Fruit fly (Drosophila melanogaster): ENCODE measurements around the gene Rheb.

Gene Rheb

DNA sequence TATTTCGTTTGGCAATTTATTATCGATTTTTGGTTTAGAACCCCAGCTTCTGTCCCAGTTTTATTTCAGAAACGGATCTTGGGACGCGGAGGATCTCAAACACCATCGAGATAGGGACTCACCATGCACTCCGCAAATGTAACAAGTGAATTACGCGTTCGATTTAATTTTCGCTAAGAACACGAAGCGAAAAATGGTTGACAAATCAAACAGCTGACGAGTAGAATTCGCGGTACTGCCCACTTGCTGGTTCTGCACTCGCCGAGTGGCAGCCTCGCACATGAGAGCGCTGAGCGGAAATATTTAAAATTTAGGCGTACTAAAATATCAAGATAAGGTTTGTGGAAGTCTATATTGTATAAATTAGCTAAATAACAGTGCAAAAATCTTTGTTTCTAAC is 5.3 kb upstream of the Rheb start, which contains the start of gene Pi4KIIalpha (continued):
- TF ChIP-seq CG10267 (tag; optimal IDR thresholded peaks at IDR 0.05) (no peak), CG7839 (tag; optimal IDR thresholded peaks at IDR 0.05) (no peak), insv (GFP tag; optimal IDR thresholded peaks at IDR 0.05) (peak in 1 of 2 experiments; percentile 15), Fer3 (tag; optimal IDR thresholded peaks at IDR 0.05) (no peak), Myb (GFP tag; optimal IDR thresholded peaks at IDR 0.05) (peak; percentile 10), bowl (GFP tag; IDR thresholded peaks at IDR 0.05) (no peak), Deaf1 (tag; optimal IDR thresholded peaks at IDR 0.05) (no peak), crol (GFP tag; IDR thresholded peaks at IDR 0.05) (0 out of 2 replicates have a peak, but pooled peaks have one; percentile 1), Adf1 (GFP tag; IDR thresholded peaks at IDR 0.05) (no peak), Oli (tag; optimal IDR thresholded peaks at IDR 0.05) (no peak), CG17829 (tag; optimal IDR thresholded peaks at IDR 0.05) (no peak), YL-1 (GFP tag; optimal IDR thresholded peaks at IDR 0.05) (peak; percentile 14), pnt (GFP tag; optimal IDR thresholded peaks at IDR 0.05) (no peak), CG9817 (tag; optimal IDR thresholded peaks at IDR 0.05) (no peak), CG15479 (GFP tag; optimal IDR thresholded peaks at IDR 0.05) (no peak), amos (GFP tag; IDR thresholded peaks at IDR 0.05; ENCODE audit: partially characterized antibody) (peak; percentile 25; the same call in 1 of the 2 replicates), Trl (optimal IDR thresholded peaks at IDR 0.05) (no peak), Trl (GFP tag; optimal IDR thresholded peaks at IDR 0.05) (no peak), da (GFP tag; optimal IDR thresholded peaks at IDR 0.05) (no peak), NFAT (GFP tag; IDR thresholded peaks at IDR 0.05) (no peak), zfh1 (GFP tag; IDR thresholded peaks at IDR 0.05) (no peak), usp (GFP tag; optimal IDR thresholded peaks at IDR 0.05) (no peak), kah (GFP tag; optimal IDR thresholded peaks at IDR 0.05) (no peak), CG17802 (tag; optimal IDR thresholded peaks at IDR 0.05) (no peak), lola (GFP tag; optimal IDR thresholded peaks at IDR 0.05) (no peak), Mes4 (GFP tag; optimal IDR thresholded peaks at IDR 0.05) (no peak), prd (optimal IDR thresholded peaks at IDR 0.05) (no peak), prd (GFP tag; IDR thresholded peaks at IDR 0.05) (no peak), disco-r (GFP tag; optimal IDR thresholded peaks at IDR 0.05) (peak; percentile 23), al (GFP tag; IDR thresholded peaks at IDR 0.05) (no peak), Poxn (GFP tag; IDR thresholded peaks at IDR 0.05) (no peak), rib (GFP tag; IDR thresholded peaks at IDR 0.05) (peak; percentile 80), CG30403 (GFP tag; optimal IDR thresholded peaks at IDR 0.05) (no peak), BEAF-32 (GFP tag; optimal IDR thresholded peaks at IDR 0.05) (peak; percentile 28), MESR4 (GFP tag; optimal IDR thresholded peaks at IDR 0.05) (peak; percentile 66), Sry-δ (GFP tag; optimal IDR thresholded peaks at IDR 0.05) (peak; percentile 12), CG3281 (GFP tag; optimal IDR thresholded peaks at IDR 0.05) (peak; percentile 66), CG2116 (GFP tag; optimal IDR thresholded peaks at IDR 0.05) (peak; percentile 21), CG14710 (tag; optimal IDR thresholded peaks at IDR 0.05) (no peak), Nf-YB (GFP tag; optimal IDR thresholded peaks at IDR 0.05) (no peak), peb (GFP tag; IDR thresholded peaks at IDR 0.05) (no peak), chn (GFP tag; optimal IDR thresholded peaks at IDR 0.05) (no peak), gsb-n (tag; optimal IDR thresholded peaks at IDR 0.05) (no peak), CG12219 (GFP tag; optimal IDR thresholded peaks at IDR 0.05) (no peak), chm (GFP tag; IDR thresholded peaks at IDR 0.05) (no peak), CG4617 (GFP tag; optimal IDR thresholded peaks at IDR 0.05; ENCODE audit: borderline replicate concordance) (peak; percentile 47), CG6813 (GFP tag; optimal IDR thresholded peaks at IDR 0.05) (no peak), CG1603 (tag; optimal IDR thresholded peaks at IDR 0.05) (peak; percentile 55), CG10431 (GFP tag; optimal IDR thresholded peaks at IDR 0.05) (no peak), Opbp (GFP tag; IDR thresholded peaks at IDR 0.05; ENCODE audit: partially characterized antibody) (peak; percentile 19; the same call in 1 of the 3 replicates), chif (GFP tag; optimal IDR thresholded peaks at IDR 0.05) (no peak), CG12155 (GFP tag; optimal IDR thresholded peaks at IDR 0.05) (peak; percentile 82)
